Worm (Caenorhabditis elegans) whole organism, L1 larva: ENCODE data around the gene tbb-1.

ENCODE experiments used
- C04F5.9 ChIP-seq: sonication (generic microtip); optimal IDR thresholded peaks from 2 replicates; lab custom pipeline; 2016; ENCODE audit warnings: missing genetic modification characterization, missing compliant biosample characterization
- C16A3.4 ChIP-seq: fragments of 150-350 bp; optimal IDR thresholded peaks from 2 replicates; lab custom pipeline; 2014; ENCODE audit warnings: missing biosample characterization, missing genetic modification characterization
- F16B12.6 ChIP-seq: fragments of 150-350 bp; optimal IDR thresholded peaks from 2 replicates; lab custom pipeline; 2014; ENCODE audit warnings: missing biosample characterization, missing genetic modification characterization
- alr-1 ChIP-seq: fragments of 200-800 bp; sonication (Bioruptor generic); optimal IDR thresholded peaks from 2 replicates; lab custom pipeline; 2018; ENCODE audit warnings: borderline replicate concordance, mild to moderate bottlenecking, missing genetic modification characterization, missing compliant biosample characterization
- ceh-63 ChIP-seq: fragments of 200-800 bp; sonication (Bioruptor generic); optimal IDR thresholded peaks from 2 replicates; lab custom pipeline; 2018; ENCODE audit warnings: mild to moderate bottlenecking, missing genetic modification characterization, missing compliant biosample characterization
- ceh-8 ChIP-seq: fragments of 200-800 bp; sonication (Bioruptor generic); optimal IDR thresholded peaks from 2 replicates; lab custom pipeline; 2018; ENCODE audit warnings: mild to moderate bottlenecking, missing genetic modification characterization, moderate library complexity, missing compliant biosample characterization
- ceh-90 ChIP-seq: sonication (generic microtip); optimal IDR thresholded peaks from 2 replicates; lab custom pipeline; 2016; ENCODE audit warnings: missing genetic modification characterization, missing compliant biosample characterization
- dpl-1 ChIP-seq, 3 experiments: fragments of 150-350 bp in 2 of 3; sonication (generic microtip) in 1 of 3; optimal IDR thresholded peaks; 2 replicates each; lab custom pipeline; 2014 to 2017; ENCODE audit warnings: missing biosample characterization in 3 of 3, missing genetic modification characterization in 3 of 3, missing genetic modification reagents in 3 of 3
- dsc-1 ChIP-seq: sonication (generic microtip); optimal IDR thresholded peaks from 2 replicates; lab custom pipeline; 2016; ENCODE audit warnings: mild to moderate bottlenecking, missing genetic modification characterization, missing compliant biosample characterization
- efl-1 ChIP-seq, 4 experiments: fragments of 150-350 bp; optimal IDR thresholded peaks in 3 of 4; peaks in 1 of 4; 1 replicate in 1 of 4; 2 replicates in 3 of 4; lab custom pipeline; 2014; ENCODE audit warnings: missing biosample characterization in 2 of 4, missing genetic modification characterization in 2 of 4, missing genetic modification reagents in 2 of 4
- egl-27 ChIP-seq, 2 experiments: fragments of 150-350 bp in 1 of 2; sonication (generic microtip); optimal IDR thresholded peaks; 3 replicates each; lab custom pipeline; 2017 to 2018; ENCODE audit warnings: missing biosample characterization in 2 of 2, missing genetic modification characterization in 2 of 2, missing genetic modification reagents in 2 of 2
- elt-3 ChIP-seq, 6 experiments: fragments of 150-350 bp in 1 of 6; sonication (generic microtip); optimal IDR thresholded peaks; 2 replicates each; lab custom pipeline; 2017 to 2018; ENCODE audit warnings: missing biosample characterization in 6 of 6, missing genetic modification characterization in 6 of 6, inconsistent platforms in 1 of 6
- ets-5 ChIP-seq: fragments of 200-800 bp; sonication (Bioruptor generic); IDR thresholded peaks from 2 replicates; pipeline ENCODE4 v1.3.6; 2022; ENCODE audit warnings: missing genetic modification characterization, missing compliant biosample characterization
- fkh-10 ChIP-seq: sonication (generic microtip); optimal IDR thresholded peaks from 2 replicates; lab custom pipeline; 2017; ENCODE audit warnings: missing biosample characterization, missing genetic modification reagents, missing genetic modification characterization
- fkh-4 ChIP-seq: sonication (generic microtip); optimal IDR thresholded peaks from 2 replicates; lab custom pipeline; 2016; ENCODE audit warnings: missing compliant biosample characterization, missing genetic modification characterization, borderline replicate concordance
- fkh-8 ChIP-seq: sonication (generic microtip); optimal IDR thresholded peaks from 2 replicates; lab custom pipeline; 2016; ENCODE audit warnings: mild to moderate bottlenecking, missing genetic modification characterization, missing compliant biosample characterization
- fos-1 ChIP-seq: fragments of 150-350 bp; optimal IDR thresholded peaks from 2 replicates; lab custom pipeline; 2014; ENCODE audit warnings: missing biosample characterization, missing genetic modification characterization
- jun-1 ChIP-seq: fragments of 150-350 bp; optimal IDR thresholded peaks from 2 replicates; lab custom pipeline; 2014; ENCODE audit warnings: missing biosample characterization, missing genetic modification reagents, missing genetic modification characterization
- lin-14 ChIP-seq: fragments of 200-800 bp; sonication (Bioruptor generic); optimal IDR thresholded peaks from 2 replicates; lab custom pipeline; 2018; ENCODE audit warnings: mild to moderate bottlenecking, missing genetic modification characterization, moderate library complexity, missing compliant biosample characterization
- lin-15B ChIP-seq: fragments of 150-350 bp; sonication (generic microtip); optimal IDR thresholded peaks from 3 replicates; lab custom pipeline; 2014; ENCODE audit warnings: missing biosample characterization, missing genetic modification characterization
- mab-9 ChIP-seq: fragments of 200-800 bp; sonication (Bioruptor generic); IDR thresholded peaks from 2 replicates; pipeline ENCODE4 v1.3.6; 2022; ENCODE audit warnings: missing genetic modification reagents, missing genetic modification characterization, missing compliant biosample characterization
- mdl-1 ChIP-seq, 2 experiments: fragments of 150-350 bp; optimal IDR thresholded peaks; 2 replicates each; lab custom pipeline; 2014 to 2017; ENCODE audit warnings: missing biosample characterization in 2 of 2, missing genetic modification characterization in 2 of 2, inconsistent platforms in 1 of 2
- nhr-76 ChIP-seq: sonication (generic microtip); optimal IDR thresholded peaks from 2 replicates; lab custom pipeline; 2017; ENCODE audit warnings: missing biosample characterization, missing genetic modification characterization
- nhr-77 ChIP-seq: fragments of 150-350 bp; optimal IDR thresholded peaks from 2 replicates; lab custom pipeline; 2014; ENCODE audit warnings: missing biosample characterization, missing genetic modification characterization
- nhr-84 ChIP-seq: sonication (generic microtip); optimal IDR thresholded peaks from 2 replicates; lab custom pipeline; 2017; ENCODE audit warnings: missing biosample characterization, missing genetic modification characterization
- pax-3 ChIP-seq: fragments of 200-800 bp; sonication (Bioruptor generic); optimal IDR thresholded peaks from 2 replicates; lab custom pipeline; 2018; ENCODE audit warnings: mild to moderate bottlenecking, missing genetic modification characterization, moderate library complexity, missing compliant biosample characterization
- skn-1 ChIP-seq: fragments of 150-350 bp; optimal IDR thresholded peaks from 2 replicates; lab custom pipeline; 2014; ENCODE audit warnings: missing biosample characterization, missing genetic modification characterization
- sptf-1 ChIP-seq: fragments of 150-350 bp; optimal IDR thresholded peaks from 2 replicates; lab custom pipeline; 2014; ENCODE audit warnings: missing biosample characterization, missing genetic modification characterization
- sup-37 ChIP-seq: fragments of 200-800 bp; sonication (Bioruptor generic); optimal IDR thresholded peaks from 2 replicates; lab custom pipeline; 2018; ENCODE audit warnings: mild to moderate bottlenecking, missing genetic modification characterization, missing compliant biosample characterization
- tlp-1 ChIP-seq: fragments of 150-350 bp; optimal IDR thresholded peaks from 2 replicates; lab custom pipeline; 2014; ENCODE audit warnings: missing biosample characterization, missing genetic modification characterization
- unc-86 ChIP-seq: sonication (generic microtip); optimal IDR thresholded peaks from 2 replicates; lab custom pipeline; 2016; ENCODE audit warnings: missing genetic modification characterization, missing compliant biosample characterization
- unc-98 ChIP-seq: fragments of 200-800 bp; sonication (Bioruptor generic); IDR thresholded peaks from 2 replicates; pipeline ENCODE4 v1.3.6; 2022; ENCODE audit warnings: missing genetic modification characterization, missing compliant biosample characterization
- zag-1 ChIP-seq: fragments of 150-350 bp; optimal IDR thresholded peaks from 2 replicates; lab custom pipeline; 2014; ENCODE audit warnings: missing biosample characterization, missing genetic modification characterization

Gene tbb-1

ce11 chrIII:10759050-10760023, 17.1 kb upstream of the tbb-1 start, which contains the start of gene tasp-1 (continued):
- TF ChIP-seq C16A3.4 (tag; lab: Kevin White, UChicago), result peak; percentile 100
- TF ChIP-seq mab-9 (GFP tag; lab: Robert Waterston, UW), result peak; percentile 100
- peak; percentile 100 for TF ChIP-seq unc-98 (GFP tag; lab: Robert Waterston, UW)
- TF ChIP-seq, all 84 proteins: peak for 79

DNA sequence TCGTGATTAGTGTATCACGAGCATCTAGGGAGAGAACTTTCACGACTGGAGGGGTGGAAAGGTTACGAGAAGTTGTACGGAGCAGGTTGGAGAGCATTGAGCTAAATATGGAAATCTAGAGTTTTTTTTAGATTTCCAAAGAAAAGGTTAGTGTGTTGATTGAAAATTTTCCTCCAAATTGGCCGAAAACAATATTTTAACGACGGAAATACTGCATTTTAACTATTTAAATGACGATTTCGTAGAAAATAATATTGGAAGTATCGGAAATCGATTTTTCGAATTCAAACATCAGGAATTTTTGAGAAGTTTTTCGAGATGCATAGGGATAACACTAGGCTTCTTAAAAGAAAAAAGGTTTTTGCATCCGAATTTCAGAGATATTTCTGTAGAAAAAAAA, 16.2 kb upstream of the tbb-1 start, which contains the start of gene K01G5.10:
Gene K01G5.10 (minus strand): TSS at position 101 of the 400 bp plus-strand sequence.
- TF ChIP-seq mdl-1 (tag; optimal IDR thresholded peaks at IDR 0.05; lab: Kevin White, UChicago) (no peak), lin-15B (tag; lab: Kevin White, UChicago) (no peak), sup-37 (GFP tag; lab: Kevin White, UChicago) (no peak), fkh-4 (tag; lab: Kevin White, UChicago) (no peak), elt-3 (tag; optimal IDR thresholded peaks at IDR 0.05; lab: Kevin White, UChicago) (no peak), F16B12.6 (no peak), sptf-1 (no peak), zag-1 (no peak), dsc-1 (tag; lab: Kevin White, UChicago) (no peak), nhr-76 (tag; lab: Kevin White, UChicago) (no peak), ceh-63 (GFP tag; lab: Kevin White, UChicago) (no peak), C16A3.4 (tag; lab: Kevin White, UChicago) (no peak), ets-5 (GFP tag; lab: Robert Waterston, UW) (no peak), alr-1 (tag; lab: Kevin White, UChicago) (no peak), fos-1 (no peak), tlp-1 (tag; lab: Kevin White, UChicago) (no peak)

DNA sequence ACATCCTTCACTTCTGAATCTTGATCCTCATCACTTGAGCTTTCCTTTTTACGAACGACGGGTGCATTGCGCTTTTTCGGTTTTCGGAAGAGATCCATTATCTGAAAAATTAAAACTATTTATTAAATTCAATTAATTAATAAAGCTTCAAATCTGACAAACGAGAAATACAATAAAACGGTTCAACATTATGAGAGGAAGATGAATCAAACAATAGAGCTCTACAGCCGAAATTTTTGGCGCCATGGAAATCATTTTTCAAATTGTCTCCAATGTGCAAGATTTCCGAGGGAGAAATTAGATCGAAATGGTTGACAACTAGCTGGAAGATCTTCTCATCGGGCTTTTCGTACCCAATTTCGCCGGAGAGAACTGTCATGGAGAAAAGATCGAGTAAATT, 15.3 kb upstream of the tbb-1 start, which contains the start of gene rnf-113:
Gene rnf-113 (minus strand): TSS at position 101 of the 400 bp plus-strand sequence.
- TF ChIP-seq skn-1 (tag; lab: Kevin White, UChicago) (no peak), jun-1 (tag; lab: Kevin White, UChicago) (no peak), nhr-84 (tag; lab: Kevin White, UChicago) (no peak), unc-86 (tag; lab: Kevin White, UChicago) (no peak), fkh-10 (GFP tag; lab: Kevin White, UChicago) (no peak), lin-14 (GFP tag; lab: Kevin White, UChicago) (no peak), C04F5.9 (tag; lab: Kevin White, UChicago) (no peak), dpl-1 (GFP tag; optimal IDR thresholded peaks at IDR 0.05; lab: Kevin White, UChicago) (no peak), mdl-1 (tag; optimal IDR thresholded peaks at IDR 0.05; lab: Kevin White, UChicago) (no peak), nhr-77 (tag; lab: Kevin White, UChicago) (no peak), egl-27 (tag; optimal IDR thresholded peaks at IDR 0.05; lab: Kevin White, UChicago) (no peak), pax-3 (tag; lab: Kevin White, UChicago) (no peak), ceh-90 (tag; lab: Kevin White, UChicago) (no peak), fkh-8 (tag; lab: Kevin White, UChicago) (no peak)

DNA sequence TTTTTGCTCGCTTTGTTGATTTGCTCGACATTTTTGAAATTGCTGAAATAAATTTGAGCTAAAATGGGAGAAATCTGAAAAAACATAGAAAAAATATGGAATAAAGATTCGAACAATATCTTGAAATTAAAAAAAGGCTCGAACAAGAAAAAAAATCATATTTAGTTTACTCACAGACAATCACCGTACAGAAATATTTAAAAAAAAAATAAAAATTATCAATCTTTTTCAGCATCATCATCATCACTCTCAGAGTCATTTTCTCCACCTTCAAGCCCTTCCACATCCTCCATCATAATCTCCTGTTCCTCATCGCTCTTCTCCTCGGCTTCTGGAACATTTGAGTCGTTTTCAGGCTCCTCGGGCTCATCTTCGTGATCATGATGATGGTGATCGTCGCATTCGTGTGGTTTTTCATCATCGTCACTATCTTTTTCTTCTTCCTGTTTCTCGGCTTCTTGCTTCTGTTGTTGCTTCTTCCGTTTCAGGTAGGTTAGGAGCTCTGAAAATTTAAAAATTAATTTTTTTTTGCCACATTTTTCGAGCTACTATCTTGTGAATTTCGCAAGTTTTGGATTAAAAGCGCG, 13.3 kb upstream of the tbb-1 start, which contains the start of gene hpl-2:
Gene hpl-2 (minus strand): TSS at position 51 of the 587 bp plus-strand sequence.
- TF ChIP-seq efl-1 (optimal IDR thresholded peaks at IDR 0.05; lab: Kevin White, UChicago) (no peak), efl-1 (GFP tag; optimal IDR thresholded peaks at IDR 0.05 in 1 of 2; lab: Kevin White, UChicago) (peak in 1 of 2 experiments; percentile 93), dpl-1 (GFP tag; optimal IDR thresholded peaks at IDR 0.05; lab: Kevin White, UChicago) (no peak), ceh-8 (GFP tag; lab: Kevin White, UChicago) (no peak), alr-1 (tag; lab: Kevin White, UChicago) (no peak)
- TF ChIP-seq, all 84 proteins: peak for 1
